Worm (Caenorhabditis elegans) whole organism, late embryonic: ENCODE measurements around the gene srh-24.

Experiments used
- C08G9.2 ChIP-seq: sonication (generic microtip); optimal IDR thresholded peaks from 2 replicates; lab custom pipeline; 2016; ENCODE audit warnings: mild to moderate bottlenecking, missing genetic modification characterization, moderate library complexity, missing compliant biosample characterization
- C38D4.7 ChIP-seq: fragments of 200-800 bp; sonication (Bioruptor generic); optimal IDR thresholded peaks from 2 replicates; lab custom pipeline; 2018; ENCODE audit warnings: mild to moderate bottlenecking, missing genetic modification characterization, moderate library complexity, missing compliant biosample characterization
- F13H6.1 ChIP-seq: sonication (generic microtip); optimal IDR thresholded peaks from 2 replicates; lab custom pipeline; 2016; ENCODE audit warnings: missing genetic modification characterization, missing compliant biosample characterization
- K02D7.2 ChIP-seq: sonication (generic microtip); optimal IDR thresholded peaks from 2 replicates; lab custom pipeline; 2017; ENCODE audit warnings: mild to moderate bottlenecking, missing genetic modification characterization, missing compliant biosample characterization
- Y22D7AL.16 ChIP-seq: sonication (generic microtip); optimal IDR thresholded peaks from 2 replicates; lab custom pipeline; 2016; ENCODE audit warnings: missing genetic modification characterization, missing compliant biosample characterization
- ama-1 ChIP-seq: fragments of 150-350 bp; optimal IDR thresholded peaks from 2 replicates; lab custom pipeline; 2014
- ceh-14 ChIP-seq: sonication (generic microtip); optimal IDR thresholded peaks from 2 replicates; lab custom pipeline; 2016; ENCODE audit warnings: missing genotype, missing genetic modification characterization, missing compliant biosample characterization
- ceh-18 ChIP-seq: sonication (generic microtip); optimal IDR thresholded peaks from 2 replicates; lab custom pipeline; 2016; ENCODE audit warnings: missing genetic modification characterization, missing compliant biosample characterization
- ceh-19 ChIP-seq: fragments of 200-800 bp; sonication (Bioruptor generic); optimal IDR thresholded peaks from 2 replicates; lab custom pipeline; 2018; ENCODE audit warnings: mild to moderate bottlenecking, missing genetic modification characterization, missing compliant biosample characterization
- ceh-22 ChIP-seq: sonication (generic microtip); optimal IDR thresholded peaks from 2 replicates; lab custom pipeline; 2017; ENCODE audit warnings: missing biosample characterization, missing genetic modification characterization
- ceh-24 ChIP-seq: sonication (generic microtip); optimal IDR thresholded peaks from 2 replicates; lab custom pipeline; 2016; ENCODE audit warnings: mild to moderate bottlenecking, missing genetic modification characterization, missing compliant biosample characterization
- ceh-30 ChIP-seq: fragments of 150-350 bp; optimal IDR thresholded peaks from 2 replicates; lab custom pipeline; 2014; ENCODE audit warnings: missing biosample characterization, missing genetic modification characterization
- ceh-31 ChIP-seq: sonication (generic microtip); optimal IDR thresholded peaks from 2 replicates; lab custom pipeline; 2016; ENCODE audit warnings: missing genetic modification characterization, missing compliant biosample characterization
- ceh-34 ChIP-seq: sonication (generic microtip); optimal IDR thresholded peaks from 2 replicates; lab custom pipeline; 2016; ENCODE audit warnings: mild to moderate bottlenecking, missing genetic modification characterization, missing compliant biosample characterization
- ceh-45 ChIP-seq: fragments of 200-800 bp; sonication (Bioruptor generic); IDR thresholded peaks from 2 replicates; pipeline ENCODE4 v1.3.6; 2022; ENCODE audit warnings: missing genetic modification reagents, missing genetic modification characterization, missing compliant biosample characterization
- ceh-48 ChIP-seq: sonication (generic microtip); optimal IDR thresholded peaks from 2 replicates; lab custom pipeline; 2016; ENCODE audit warnings: missing genetic modification characterization, inconsistent platforms, missing compliant biosample characterization
- ceh-6 ChIP-seq: fragments of 200-800 bp; sonication (Bioruptor generic); optimal IDR thresholded peaks from 2 replicates; lab custom pipeline; 2018; ENCODE audit warnings: mild to moderate bottlenecking, missing genetic modification characterization, missing compliant biosample characterization
- ets-4 ChIP-seq: sonication (generic microtip); optimal IDR thresholded peaks from 2 replicates; lab custom pipeline; 2016; ENCODE audit warnings: missing genetic modification characterization, missing compliant biosample characterization
- eyg-1 ChIP-seq: sonication (generic microtip); optimal IDR thresholded peaks from 2 replicates; lab custom pipeline; 2016; ENCODE audit warnings: missing genotype, missing genetic modification characterization, missing compliant biosample characterization
- fax-1 ChIP-seq: sonication (generic microtip); optimal IDR thresholded peaks from 2 replicates; lab custom pipeline; 2016; ENCODE audit warnings: missing genotype, missing genetic modification characterization, missing compliant biosample characterization
- fkh-10 ChIP-seq: fragments of 150-350 bp; optimal IDR thresholded peaks from 2 replicates; lab custom pipeline; 2014; ENCODE audit warnings: missing biosample characterization, missing genetic modification reagents, missing genetic modification characterization
- fkh-6 ChIP-seq: sonication (generic microtip); optimal IDR thresholded peaks from 2 replicates; lab custom pipeline; 2016; ENCODE audit warnings: missing genetic modification characterization, missing compliant biosample characterization
- hlh-13 ChIP-seq: fragments of 200-800 bp; sonication (Bioruptor generic); optimal IDR thresholded peaks from 2 replicates; lab custom pipeline; 2018; ENCODE audit warnings: mild to moderate bottlenecking, missing genetic modification characterization, missing compliant biosample characterization
- hlh-15 ChIP-seq: sonication (generic microtip); optimal IDR thresholded peaks from 2 replicates; lab custom pipeline; 2016; ENCODE audit warnings: missing genetic modification characterization, missing compliant biosample characterization
- hlh-6 ChIP-seq: sonication (generic microtip); optimal IDR thresholded peaks from 2 replicates; lab custom pipeline; 2016; ENCODE audit warnings: missing genotype, missing genetic modification characterization, missing compliant biosample characterization
- lim-6 ChIP-seq: sonication (generic microtip); optimal IDR thresholded peaks from 2 replicates; lab custom pipeline; 2016; ENCODE audit warnings: missing genetic modification characterization, missing compliant biosample characterization
- madf-2 ChIP-seq: sonication (generic microtip); optimal IDR thresholded peaks from 2 replicates; lab custom pipeline; 2017; ENCODE audit warnings: missing genetic modification characterization, missing compliant biosample characterization
- mec-3 ChIP-seq: sonication (generic microtip); optimal IDR thresholded peaks from 2 replicates; lab custom pipeline; 2016; ENCODE audit warnings: borderline replicate concordance, missing genetic modification characterization, missing compliant biosample characterization
- nhr-11 ChIP-seq: fragments of 150-350 bp; optimal IDR thresholded peaks from 2 replicates; lab custom pipeline; 2014; ENCODE audit warnings: missing biosample characterization, missing genetic modification characterization
- npax-4 ChIP-seq: sonication (generic microtip); optimal IDR thresholded peaks from 2 replicates; lab custom pipeline; 2016; ENCODE audit warnings: missing genetic modification characterization, missing compliant biosample characterization
- odd-2 ChIP-seq: sonication (generic microtip); optimal IDR thresholded peaks from 2 replicates; lab custom pipeline; 2017; ENCODE audit warnings: antibody characterized with exemption, mild to moderate bottlenecking, missing genetic modification characterization, missing compliant biosample characterization
- pat-9 ChIP-seq: fragments of 200-800 bp; sonication (Bioruptor generic); optimal IDR thresholded peaks from 2 replicates; lab custom pipeline; 2018; ENCODE audit warnings: mild to moderate bottlenecking, missing genetic modification characterization, moderate library complexity, missing compliant biosample characterization
- pqm-1 ChIP-seq: sonication (generic microtip); optimal IDR thresholded peaks from 2 replicates; lab custom pipeline; 2016; ENCODE audit warnings: missing genetic modification characterization, missing compliant biosample characterization
- pros-1 ChIP-seq: fragments of 150-350 bp; optimal IDR thresholded peaks from 2 replicates; lab custom pipeline; 2014; ENCODE audit warnings: missing biosample characterization, missing genetic modification reagents, missing genetic modification characterization
- syd-9 ChIP-seq: sonication (generic microtip); optimal IDR thresholded peaks from 2 replicates; lab custom pipeline; 2016; ENCODE audit warnings: mild to moderate bottlenecking, missing genetic modification characterization, moderate library complexity, missing compliant biosample characterization
- unc-42 ChIP-seq: sonication (generic microtip); optimal IDR thresholded peaks from 2 replicates; lab custom pipeline; 2016; ENCODE audit warnings: missing genotype, missing genetic modification characterization, missing compliant biosample characterization
- ztf-16 ChIP-seq: sonication (generic microtip); optimal IDR thresholded peaks from 2 replicates; lab custom pipeline; 2017; ENCODE audit warnings: missing genetic modification characterization, missing compliant biosample characterization

Gene srh-24

DNA sequence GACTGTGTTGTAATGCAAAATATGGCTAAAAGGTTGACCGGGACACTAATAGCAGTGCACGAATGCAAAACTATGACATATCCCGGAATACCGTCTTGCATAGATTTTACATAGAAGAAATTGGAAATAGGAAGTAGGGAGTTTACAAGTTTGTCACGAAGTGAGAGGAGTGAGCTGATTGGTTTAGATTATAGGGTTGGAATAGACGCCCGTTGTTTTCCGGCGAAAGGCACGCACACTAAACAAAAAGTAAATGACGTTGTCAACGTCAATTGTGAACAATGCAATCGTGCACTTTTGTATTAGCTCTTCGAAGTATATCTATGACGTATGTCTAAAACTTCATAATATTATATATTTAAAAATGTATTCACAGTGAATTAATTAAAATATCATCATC, at the start of gene srh-24:
Gene srh-24 (minus strand): TSS at position 101 of the 400 bp plus-strand sequence.
- TF ChIP-seq nhr-11 (no peak), ceh-19 (GFP tag; lab: Kevin White, UChicago) (no peak), ceh-6 (GFP tag; lab: Kevin White, UChicago) (no peak), mec-3 (no peak), ceh-24 (tag; lab: Kevin White, UChicago) (no peak), fkh-6 (tag; lab: Kevin White, UChicago) (no peak), pqm-1 (tag; lab: Kevin White, UChicago) (no peak), Y22D7AL.16 (no peak)

DNA sequence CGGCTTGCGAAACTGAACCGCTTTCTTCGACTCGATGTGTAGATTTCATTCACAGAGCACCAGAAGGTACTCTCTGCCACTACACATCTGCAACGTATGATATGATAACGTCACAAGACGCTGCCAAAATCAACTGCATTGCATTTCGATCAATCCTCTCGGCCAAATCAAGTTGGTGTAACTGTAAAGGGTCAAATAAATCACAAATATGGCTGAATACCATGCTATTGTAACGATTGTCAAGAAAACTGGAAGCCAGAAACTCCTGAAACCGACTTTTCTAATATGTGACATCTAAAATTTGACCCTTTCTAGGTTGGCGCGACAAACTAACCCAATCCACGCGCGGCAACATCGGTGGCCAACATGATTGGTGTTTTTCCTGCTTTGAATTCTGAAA, 49.2 kb upstream of the srh-24 start:
- no peak for TF ChIP-seq ceh-34 (tag; lab: Kevin White, UChicago)
- no peak for TF ChIP-seq ztf-16 (tag; lab: Kevin White, UChicago)
- no peak for TF ChIP-seq unc-42 (tag; lab: Kevin White, UChicago)
- TF ChIP-seq ceh-31 (tag; lab: Kevin White, UChicago), result no peak
- TF ChIP-seq K02D7.2 (tag; lab: Kevin White, UChicago), result no peak
- no peak for TF ChIP-seq C08G9.2 (tag; lab: Kevin White, UChicago)
- no peak for TF ChIP-seq npax-4 (tag; lab: Kevin White, UChicago)
- TF ChIP-seq ceh-48 (tag; lab: Kevin White, UChicago), result no peak
- no peak for TF ChIP-seq odd-2
- TF ChIP-seq ets-4 (tag; lab: Kevin White, UChicago), result no peak
- no peak for TF ChIP-seq hlh-6
- TF ChIP-seq syd-9 (tag; lab: Kevin White, UChicago), result no peak
- no peak for TF ChIP-seq hlh-15 (tag; lab: Kevin White, UChicago)
- no peak for TF ChIP-seq ama-1
- no peak for TF ChIP-seq ceh-30
- TF ChIP-seq fkh-10, result no peak
- no peak for TF ChIP-seq eyg-1 (tag; lab: Kevin White, UChicago)
- no peak for TF ChIP-seq pros-1 (tag; lab: Kevin White, UChicago)
- no peak for TF ChIP-seq ceh-22 (tag; lab: Kevin White, UChicago)

DNA sequence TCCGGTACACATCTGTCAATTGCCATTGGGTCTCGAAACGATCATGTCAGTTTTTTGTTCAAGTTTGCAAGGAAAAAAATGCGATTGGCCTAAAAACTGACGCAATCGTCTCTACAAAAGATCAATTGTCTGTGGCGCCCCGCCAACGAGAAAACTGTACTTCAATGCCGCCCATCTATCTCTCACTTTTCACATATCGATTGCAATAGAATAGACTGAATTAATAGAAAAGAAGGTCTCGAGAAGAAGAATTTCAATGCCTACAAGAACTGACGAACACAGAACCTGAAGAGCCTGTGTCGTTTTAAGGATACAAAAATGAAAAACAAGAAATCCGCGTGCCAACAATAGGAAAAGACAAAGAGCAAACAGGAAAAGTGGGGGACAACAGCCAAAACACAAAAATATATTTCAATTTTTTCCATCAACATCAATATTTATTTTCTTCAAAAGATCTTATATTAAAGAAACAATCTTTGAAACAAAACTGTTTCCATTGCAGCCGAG, 47.6 kb upstream of the srh-24 start:
- TF ChIP-seq lim-6 (no peak), ets-4 (tag; lab: Kevin White, UChicago) (no peak), ceh-18 (no peak), F13H6.1 (no peak), hlh-13 (GFP tag; lab: Kevin White, UChicago) (no peak), madf-2 (tag; lab: Kevin White, UChicago) (no peak), pat-9 (tag; lab: Kevin White, UChicago) (no peak), ceh-6 (GFP tag; lab: Kevin White, UChicago) (no peak), ceh-31 (tag; lab: Kevin White, UChicago) (no peak), hlh-15 (tag; lab: Kevin White, UChicago) (no peak)

DNA sequence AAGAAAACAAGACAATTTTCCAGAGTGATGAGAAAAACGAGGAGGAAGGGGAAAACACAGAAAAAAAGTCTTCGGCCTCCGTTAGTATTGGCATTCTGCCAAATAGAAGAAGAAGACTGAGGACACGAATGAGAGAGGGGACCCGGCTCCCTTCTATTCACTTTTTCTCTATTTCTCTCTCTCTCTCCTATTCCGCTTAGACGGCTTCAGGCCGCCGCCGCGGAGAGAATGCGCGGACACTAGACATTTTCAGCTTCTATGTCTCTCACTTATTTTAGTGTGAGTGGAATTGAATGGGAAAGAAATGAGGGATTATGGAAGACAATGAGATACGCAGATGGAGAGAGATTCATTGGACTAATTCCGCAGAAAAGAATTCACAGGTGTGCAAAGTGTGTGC, 46.0 kb upstream of the srh-24 start:
- TF ChIP-seq ceh-14 (tag; lab: Kevin White, UChicago) (no peak), fax-1 (tag; lab: Kevin White, UChicago) (no peak), ceh-45 (GFP tag; lab: Robert Waterston, UW) (no peak), pqm-1 (tag; lab: Kevin White, UChicago) (no peak), ceh-22 (tag; lab: Kevin White, UChicago) (no peak), odd-2 (no peak), C38D4.7 (GFP tag; lab: Kevin White, UChicago) (no peak), ceh-31 (tag; lab: Kevin White, UChicago) (peak; percentile 35), unc-42 (tag; lab: Kevin White, UChicago) (peak; percentile 20), mec-3 (no peak), ceh-48 (tag; lab: Kevin White, UChicago) (no peak), ama-1 (no peak)
- TF ChIP-seq, all 69 proteins: peak for 2
